Fruit fly (Drosophila melanogaster) Kc167 (cell line): ENCODE measurements around the gene frj.

Experiments used
- Myc ChIP-seq: fragments of >200 bp; optimal IDR thresholded peaks from 2 replicates; lab custom pipeline; 2017; ENCODE audit warnings: missing external identifiers
- psq ChIP-seq: fragments of >200 bp; optimal IDR thresholded peaks from 2 replicates; lab custom pipeline; 2017; ENCODE audit warnings: missing external identifiers

DNA sequence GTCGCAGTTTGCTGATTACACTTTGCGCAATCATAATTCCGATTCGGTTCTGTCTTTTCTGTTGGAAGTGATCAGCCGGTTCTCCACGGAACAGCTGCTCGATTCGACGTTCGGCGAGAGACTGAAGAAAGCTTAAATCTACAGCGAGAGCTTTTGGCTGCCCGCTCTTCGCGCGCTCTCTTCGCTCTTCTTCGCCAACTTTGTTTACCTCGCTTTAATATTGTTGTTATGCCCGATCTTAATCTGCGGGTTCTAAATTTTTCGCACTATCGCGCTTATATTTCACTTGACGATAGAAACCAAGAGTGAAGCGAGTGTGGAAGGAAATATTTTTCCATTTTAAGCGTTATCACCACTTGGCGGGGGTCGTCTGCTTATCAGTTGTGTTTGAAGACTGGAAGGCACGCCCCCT lies 38.6 kb downstream of the frj start, which contains the start of gene CG9547:
- TF ChIP-seq psq (lab: Kevin White, UChicago) (no peak), Myc (lab: Kevin White, UChicago) (no peak)
